Fruit fly (Drosophila melanogaster) whole organism, pupa: ENCODE results near the gene CG4287.

Experiments used
- CG10348 ChIP-seq: fragments of 200-800 bp; sonication (Bioruptor generic); IDR thresholded peaks from 2 replicates; pipeline ENCODE4 v1.3.6; 2022; ENCODE audit warnings: missing biosample characterization, missing genetic modification characterization
- CG32121 ChIP-seq: fragments of 200-800 bp; sonication (Bioruptor generic); IDR thresholded peaks from 2 replicates; pipeline ENCODE4 v1.3.6; 2022; ENCODE audit warnings: missing biosample characterization, missing genetic modification characterization
- CG4496 ChIP-seq: fragments of 200-800 bp; sonication (Bioruptor generic); IDR thresholded peaks from 3 replicates; pipeline ENCODE4 v1.3.6; 2022; ENCODE audit warnings: missing biosample characterization, missing genetic modification characterization
- CG8159 ChIP-seq: fragments of 200-800 bp; sonication (Bioruptor generic); optimal IDR thresholded peaks from 3 replicates; lab custom pipeline; 2018; ENCODE audit warnings: missing biosample characterization, mild to moderate bottlenecking, missing genetic modification characterization, moderate library complexity
- CG8301 ChIP-seq: fragments of 200-800 bp; sonication (Bioruptor generic); optimal IDR thresholded peaks from 2 replicates; lab custom pipeline; 2018; ENCODE audit warnings: missing biosample characterization, mild to moderate bottlenecking, missing genetic modification characterization
- CG9948 ChIP-seq: fragments of 200-800 bp; sonication (Bioruptor generic); optimal IDR thresholded peaks from 2 replicates; lab custom pipeline; 2018; ENCODE audit warnings: missing biosample characterization, mild to moderate bottlenecking, missing genetic modification characterization, moderate library complexity
- EcR ChIP-seq: fragments of 200-800 bp; sonication (Bioruptor generic); optimal IDR thresholded peaks from 3 replicates; lab custom pipeline; 2019; ENCODE audit warnings: missing biosample characterization, missing genetic modification characterization, mild to moderate bottlenecking, moderate library complexity, missing genetic modification reagents
- Pif1A ChIP-seq: fragments of 200-800 bp; sonication (Bioruptor generic); optimal IDR thresholded peaks from 3 replicates; lab custom pipeline; 2016; ENCODE audit warnings: missing biosample characterization, missing genetic modification characterization
- fd96Ca ChIP-seq: fragments of 200-800 bp; sonication (Bioruptor generic); IDR thresholded peaks from 3 replicates; pipeline ENCODE4 v1.3.6; 2022; ENCODE audit warnings: missing biosample characterization, missing genetic modification characterization
- rn ChIP-seq: fragments of 200-800 bp; sonication (Bioruptor generic); IDR thresholded peaks from 2 replicates; pipeline ENCODE4 v1.3.6; 2022; ENCODE audit warnings: missing biosample characterization, missing genetic modification characterization

- TF ChIP-seq CG9948: no peak
- TF ChIP-seq EcR (GFP tag; lab: Kevin White, UChicago): no peak
- no peak for TF ChIP-seq CG32121 (GFP tag; lab: Robert Waterston, UW)
- no peak for TF ChIP-seq CG8159 (tag; lab: Kevin White, UChicago)
- no peak for TF ChIP-seq CG10348 (GFP tag; lab: Robert Waterston, UW)
- no peak for TF ChIP-seq Pif1A
- no peak for TF ChIP-seq CG4496 (GFP tag; lab: Robert Waterston, UW)
- TF ChIP-seq CG8301 (tag; lab: Kevin White, UChicago): no peak
- no peak for TF ChIP-seq fd96Ca (GFP tag; lab: Robert Waterston, UW)
- no peak for TF ChIP-seq rn (GFP tag; lab: Robert Waterston, UW)
Observed at dm6 chr3R:15950843-15951242, 12.8 kb downstream of the CG4287 start, which contains the start of the genes CG31088 and CG46383.
